Fruit fly (Drosophila melanogaster) whole organism, embryonic: ENCODE data around the gene CG15144.
A peak's percentile ranks its signal among the peaks of the same experiment; 100 is the strongest.

Experiments used
- Atf6 ChIP-seq: fragments of 200-800 bp; sonication (Bioruptor generic); IDR thresholded peaks from 2 replicates; pipeline ENCODE4 v1.3.6; 2022; ENCODE audit warnings: missing biosample characterization, missing genetic modification characterization
- B-H2 ChIP-seq: fragments of 200-800 bp; sonication (Bioruptor generic); optimal IDR thresholded peaks from 2 replicates; lab custom pipeline; 2018; ENCODE audit warnings: missing biosample characterization, mild to moderate bottlenecking, missing genetic modification characterization
- BEAF-32 ChIP-seq: fragments of 200-800 bp; sonication (Bioruptor generic); optimal IDR thresholded peaks from 3 replicates; lab custom pipeline; 2017; ENCODE audit warnings: missing biosample characterization, missing genetic modification characterization, mild to moderate bottlenecking, moderate library complexity, missing genetic modification reagents
- Bteb2 ChIP-seq: fragments of 200-800 bp; sonication (Bioruptor generic); optimal IDR thresholded peaks from 2 replicates; lab custom pipeline; 2016; ENCODE audit warnings: missing biosample characterization, missing genetic modification characterization
- CG1233 ChIP-seq: fragments of 200-800 bp; sonication (Bioruptor generic); optimal IDR thresholded peaks from 4 replicates; lab custom pipeline; 2018; ENCODE audit warnings: missing biosample characterization, mild to moderate bottlenecking, missing genetic modification characterization
- CG13894 ChIP-seq: fragments of 200-800 bp; sonication (Bioruptor generic); optimal IDR thresholded peaks from 3 replicates; lab custom pipeline; 2018; ENCODE audit warnings: missing biosample characterization, mild to moderate bottlenecking, missing genetic modification characterization, moderate library complexity
- CG14965 ChIP-seq: fragments of 200-800 bp; sonication (Bioruptor generic); optimal IDR thresholded peaks from 2 replicates; lab custom pipeline; 2016; ENCODE audit warnings: missing biosample characterization, missing genetic modification characterization, borderline replicate concordance
- CG15514 ChIP-seq: fragments of 200-800 bp; sonication (Bioruptor generic); optimal IDR thresholded peaks from 3 replicates; lab custom pipeline; 2017; ENCODE audit warnings: missing biosample characterization, missing genetic modification characterization, mild to moderate bottlenecking, moderate library complexity, missing genetic modification reagents
- CG15696 ChIP-seq: fragments of 200-800 bp; sonication (Bioruptor generic); optimal IDR thresholded peaks from 2 replicates; lab custom pipeline; 2019; ENCODE audit warnings: missing biosample characterization, mild to moderate bottlenecking, missing genetic modification characterization, moderate library complexity
- CG1603 ChIP-seq: fragments of 200-800 bp; sonication (Bioruptor generic); optimal IDR thresholded peaks from 2 replicates; lab custom pipeline; 2019; ENCODE audit warnings: missing biosample characterization, mild to moderate bottlenecking, missing genetic modification characterization, moderate library complexity
- CG17912 ChIP-seq: fragments of 200-800 bp; sonication (Bioruptor generic); optimal IDR thresholded peaks from 2 replicates; lab custom pipeline; 2018; ENCODE audit warnings: missing biosample characterization, mild to moderate bottlenecking, missing genetic modification characterization
- CG18011 ChIP-seq: fragments of 200-800 bp; sonication (Bioruptor generic); optimal IDR thresholded peaks from 2 replicates; lab custom pipeline; 2017; ENCODE audit warnings: missing biosample characterization, missing genetic modification characterization, mild to moderate bottlenecking, moderate library complexity, missing genotype
- CG1832 ChIP-seq: fragments of 200-800 bp; sonication (Bioruptor generic); optimal IDR thresholded peaks from 2 replicates; lab custom pipeline; 2017; ENCODE audit warnings: missing biosample characterization, mild to moderate bottlenecking, missing genetic modification characterization, inconsistent platforms
- CG4617 ChIP-seq: fragments of 200-800 bp; sonication (Bioruptor generic); optimal IDR thresholded peaks from 3 replicates; lab custom pipeline; 2016; ENCODE audit warnings: missing biosample characterization, missing genetic modification characterization, borderline replicate concordance
- CG6791 ChIP-seq: fragments of 200-800 bp; sonication (Bioruptor generic); IDR thresholded peaks from 3 replicates; pipeline ENCODE4 v1.3.6; 2022; ENCODE audit warnings: missing biosample characterization, missing genetic modification characterization; ENCODE audit not compliant: partially characterized antibody
- CG7963 ChIP-seq: fragments of 200-800 bp; sonication (Bioruptor generic); IDR thresholded peaks from 3 replicates; pipeline ENCODE4 v1.3.6; 2022; ENCODE audit warnings: missing biosample characterization, missing genetic modification characterization; ENCODE audit not compliant: partially characterized antibody
- CG8478 ChIP-seq: fragments of >200 bp; optimal IDR thresholded peaks from 2 replicates; lab custom pipeline; 2018
- CG9437 ChIP-seq: fragments of 200-800 bp; sonication (Bioruptor generic); optimal IDR thresholded peaks from 2 replicates; lab custom pipeline; 2018; ENCODE audit warnings: missing biosample characterization, mild to moderate bottlenecking, missing genetic modification characterization
- CG9727 ChIP-seq: fragments of 200-800 bp; sonication (Bioruptor generic); optimal IDR thresholded peaks from 3 replicates; lab custom pipeline; 2017; ENCODE audit warnings: missing biosample characterization, mild to moderate bottlenecking, missing genetic modification characterization
- CG9797 ChIP-seq: fragments of 200-800 bp; sonication (Bioruptor generic); optimal IDR thresholded peaks from 3 replicates; lab custom pipeline; 2018; ENCODE audit warnings: missing biosample characterization, mild to moderate bottlenecking, missing genetic modification characterization
- CG9876 ChIP-seq: fragments of 200-800 bp; sonication (Bioruptor generic); optimal IDR thresholded peaks from 2 replicates; lab custom pipeline; 2016; ENCODE audit warnings: missing biosample characterization, missing genetic modification characterization
- CkIIα-i1 ChIP-seq: fragments of 200-800 bp; sonication (Bioruptor generic); IDR thresholded peaks from 2 replicates; pipeline ENCODE4 v1.3.6; 2022; ENCODE audit warnings: missing biosample characterization, missing genetic modification characterization
- CoRest ChIP-seq: fragments of 200-800 bp; sonication (Bioruptor generic); optimal IDR thresholded peaks from 3 replicates; lab custom pipeline; 2018; ENCODE audit warnings: missing biosample characterization, mild to moderate bottlenecking, missing genetic modification characterization, moderate library complexity
- Doc3 ChIP-seq: fragments of 200-800 bp; sonication (Bioruptor generic); IDR thresholded peaks from 3 replicates; pipeline ENCODE4 v1.3.6; 2022; ENCODE audit warnings: missing biosample characterization, missing genetic modification characterization; ENCODE audit not compliant: partially characterized antibody
- E2f2 ChIP-seq: fragments of 200-800 bp; sonication (Bioruptor generic); IDR thresholded peaks from 2 replicates; pipeline ENCODE4 v1.3.6; 2022; ENCODE audit warnings: missing biosample characterization, missing genetic modification characterization
- Fer1 ChIP-seq: fragments of 200-800 bp; sonication (Bioruptor generic); optimal IDR thresholded peaks from 2 replicates; lab custom pipeline; 2017; ENCODE audit warnings: missing biosample characterization, mild to moderate bottlenecking, missing genetic modification characterization
- HHEX ChIP-seq: fragments of 200-800 bp; sonication (Bioruptor generic); optimal IDR thresholded peaks from 3 replicates; lab custom pipeline; 2017; ENCODE audit warnings: missing biosample characterization, mild to moderate bottlenecking, missing genetic modification characterization, missing genetic modification reagents
- Hr3 ChIP-seq: fragments of 200-800 bp; sonication (Bioruptor generic); optimal IDR thresholded peaks from 3 replicates; lab custom pipeline; 2016; ENCODE audit warnings: missing biosample characterization, missing genetic modification characterization
- Lhr ChIP-seq: fragments of 200-800 bp; sonication (Bioruptor generic); optimal IDR thresholded peaks from 3 replicates; lab custom pipeline; 2017; ENCODE audit warnings: mild to moderate bottlenecking, missing biosample characterization, missing genetic modification reagents, missing genetic modification characterization
- Myb ChIP-seq: fragments of 200-800 bp; sonication (Bioruptor generic); optimal IDR thresholded peaks from 2 replicates; lab custom pipeline; 2016; ENCODE audit warnings: missing biosample characterization, missing genetic modification characterization
- Nf-YC ChIP-seq: fragments of 200-800 bp; optimal IDR thresholded peaks from 3 replicates; lab custom pipeline; 2019; ENCODE audit warnings: missing biosample characterization, mild to moderate bottlenecking, missing genetic modification characterization, moderate library complexity
- Oaz ChIP-seq: fragments of 200-800 bp; sonication (Bioruptor generic); IDR thresholded peaks from 2 replicates; pipeline ENCODE4 v1.3.6; 2022; ENCODE audit warnings: missing biosample characterization, missing genetic modification characterization
- Ptx1 ChIP-seq: fragments of 200-800 bp; sonication (Bioruptor generic); IDR thresholded peaks from 2 replicates; pipeline ENCODE4 v1.3.6; 2022; ENCODE audit warnings: missing biosample characterization, missing genetic modification characterization
- Scr ChIP-seq: fragments of 200-800 bp; sonication (Bioruptor generic); IDR thresholded peaks from 2 replicates; pipeline ENCODE4 v1.3.6; 2022; ENCODE audit warnings: missing biosample characterization, missing genetic modification characterization; ENCODE audit not compliant: partially characterized antibody
- Stat92E ChIP-seq, 3 experiments: fragments of >200 bp in 2 of 3; fragments of 200-800 bp in 1 of 3; sonication (Bioruptor generic) in 1 of 3; optimal IDR thresholded peaks; 2 replicates each; lab custom pipeline; 2017 to 2019; ENCODE audit warnings: missing biosample characterization in 3 of 3, missing genetic modification characterization in 3 of 3, mild to moderate bottlenecking in 1 of 3, moderate library complexity in 1 of 3
- bigmax ChIP-seq: fragments of 200-800 bp; sonication (Bioruptor generic); optimal IDR thresholded peaks from 2 replicates; lab custom pipeline; 2018; ENCODE audit warnings: missing biosample characterization, mild to moderate bottlenecking, missing genetic modification characterization
- cas ChIP-seq: fragments of 200-800 bp; sonication (Bioruptor generic); IDR thresholded peaks from 2 replicates; pipeline ENCODE4 v1.3.6; 2022; ENCODE audit warnings: missing biosample characterization, missing genetic modification characterization
- crp ChIP-seq, 2 experiments: fragments of 200-800 bp; sonication (Bioruptor generic); optimal IDR thresholded peaks; 2 replicates in 1 of 2; 3 replicates in 1 of 2; lab custom pipeline; 2017; ENCODE audit warnings: missing biosample characterization in 2 of 2, missing genetic modification characterization in 2 of 2, mild to moderate bottlenecking in 1 of 2, moderate library complexity in 1 of 2
- fd102C ChIP-seq: fragments of 200-800 bp; sonication (Bioruptor generic); optimal IDR thresholded peaks from 2 replicates; lab custom pipeline; 2018; ENCODE audit warnings: missing biosample characterization, mild to moderate bottlenecking, missing genetic modification characterization, moderate library complexity
- gro ChIP-seq: fragments of 200-800 bp; sonication (Bioruptor generic); optimal IDR thresholded peaks from 2 replicates; lab custom pipeline; 2016; ENCODE audit warnings: missing biosample characterization, missing genetic modification characterization
- hth ChIP-seq: fragments of >200 bp; optimal IDR thresholded peaks from 2 replicates; lab custom pipeline; 2017; ENCODE audit warnings: inconsistent platforms
- knrl ChIP-seq: fragments of 200-800 bp; sonication (Bioruptor generic); IDR thresholded peaks from 3 replicates; pipeline ENCODE4 v1.3.6; 2022; ENCODE audit warnings: missing biosample characterization, missing genetic modification characterization; ENCODE audit not compliant: partially characterized antibody
- lab ChIP-seq: fragments of 200-800 bp; sonication (Bioruptor generic); optimal IDR thresholded peaks from 3 replicates; lab custom pipeline; 2017; ENCODE audit warnings: missing biosample characterization, missing genetic modification characterization, mild to moderate bottlenecking, moderate library complexity, missing genetic modification reagents
- org-1 ChIP-seq: fragments of 200-800 bp; sonication (Bioruptor generic); optimal IDR thresholded peaks from 2 replicates; lab custom pipeline; 2017; ENCODE audit warnings: missing biosample characterization, missing genetic modification characterization
- sd ChIP-seq: fragments of 200-800 bp; sonication (Bioruptor generic); optimal IDR thresholded peaks from 3 replicates; lab custom pipeline; 2018; ENCODE audit warnings: missing biosample characterization, mild to moderate bottlenecking, missing genetic modification characterization, moderate library complexity
- slou ChIP-seq: fragments of 200-800 bp; sonication (Bioruptor generic); optimal IDR thresholded peaks from 3 replicates; lab custom pipeline; 2016; ENCODE audit warnings: missing biosample characterization, missing genetic modification characterization
- sqz ChIP-seq: fragments of 200-800 bp; sonication (Bioruptor generic); optimal IDR thresholded peaks from 3 replicates; lab custom pipeline; 2018; ENCODE audit warnings: missing biosample characterization, mild to moderate bottlenecking, missing genetic modification characterization
- trem ChIP-seq: fragments of 200-800 bp; optimal IDR thresholded peaks from 3 replicates; lab custom pipeline; 2019; ENCODE audit warnings: missing biosample characterization, mild to moderate bottlenecking, missing genetic modification characterization, moderate library complexity
- wek ChIP-seq: fragments of 200-800 bp; sonication (Bioruptor generic); optimal IDR thresholded peaks from 3 replicates; lab custom pipeline; 2018; ENCODE audit warnings: missing biosample characterization, mild to moderate bottlenecking, missing genetic modification characterization, moderate library complexity
- zf30C ChIP-seq: fragments of 200-800 bp; sonication (Bioruptor generic); optimal IDR thresholded peaks from 3 replicates; lab custom pipeline; 2018; ENCODE audit warnings: missing biosample characterization, mild to moderate bottlenecking, missing genetic modification characterization

CG15144 gene

dm6 chr2L:17477710-17478109 lies 51.2 kb downstream of the CG15144 start, which contains the start of gene cass (continued):
- TF ChIP-seq CG9727 (GFP tag; lab: Kevin White, UChicago) (no peak), Scr (GFP tag; lab: Robert Waterston, UW) (peak; percentile 93), CG17912 (GFP tag; lab: Kevin White, UChicago) (no peak), wek (GFP tag; lab: Kevin White, UChicago) (no peak), org-1 (GFP tag; lab: Kevin White, UChicago) (no peak), sqz (GFP tag; lab: Kevin White, UChicago) (peak; percentile 67), slou (GFP tag; lab: Kevin White, UChicago) (no peak), E2f2 (peak; percentile 71), cas (no peak), CG1832 (no peak), Myb (GFP tag; lab: Kevin White, UChicago) (peak; percentile 88), CG4617 (peak; percentile 69), CG9797 (GFP tag; lab: Kevin White, UChicago) (peak; percentile 77), CG6791 (peak; percentile 95), hth (lab: Kevin White, UChicago) (no peak), Fer1 (GFP tag; lab: Kevin White, UChicago) (no peak), CG7963 (peak; percentile 92), CG14965 (GFP tag; lab: Kevin White, UChicago) (no peak), crp (GFP tag; optimal IDR thresholded peaks at IDR 0.05; lab: Kevin White, UChicago) (peak in 1 of 2 experiments; percentile 54), gro (GFP tag; lab: Kevin White, UChicago) (peak; percentile 15), B-H2 (GFP tag; lab: Kevin White, UChicago) (no peak), HHEX (GFP tag; lab: Kevin White, UChicago) (no peak), sd (tag; lab: Kevin White, UChicago) (peak; percentile 74), BEAF-32 (GFP tag; lab: Kevin White, UChicago) (peak; percentile 90), CG1603 (tag; lab: Kevin White, UChicago) (peak; percentile 75), Lhr (peak; percentile 36), CG18011 (GFP tag; lab: Kevin White, UChicago) (no peak), CG8478 (lab: Kevin White, UChicago) (no peak), CoRest (peak; percentile 73), knrl (GFP tag; lab: Robert Waterston, UW) (peak; percentile 91), Oaz (GFP tag; lab: Robert Waterston, UW) (no peak), Atf6 (GFP tag; lab: Robert Waterston, UW) (no peak), CG9876 (GFP tag; lab: Kevin White, UChicago) (no peak), Hr3 (GFP tag; lab: Kevin White, UChicago) (no peak), Bteb2 (GFP tag; lab: Kevin White, UChicago) (no peak), fd102C (GFP tag; lab: Kevin White, UChicago) (no peak), CG15696 (tag; lab: Kevin White, UChicago) (no peak), bigmax (GFP tag; lab: Kevin White, UChicago) (no peak), Nf-YC (no peak), trem (tag; lab: Kevin White, UChicago) (peak; percentile 82), Stat92E (GFP tag; optimal IDR thresholded peaks at IDR 0.05; lab: Kevin White, UChicago) (peak in 1 of 3 experiments; percentile 16), CG1233 (no peak), CG15514 (peak; percentile 63), CkIIα-i1 (GFP tag; lab: Robert Waterston, UW) (no peak), CG13894 (tag; lab: Kevin White, UChicago) (peak; percentile 13), zf30C (no peak), lab (no peak), CG9437 (GFP tag; lab: Kevin White, UChicago) (no peak), Doc3 (GFP tag; lab: Robert Waterston, UW) (peak; percentile 87), Ptx1 (GFP tag; lab: Robert Waterston, UW) (no peak)
